Fruit fly (Drosophila melanogaster) whole organism, embryonic: ENCODE results near the gene CG7695.

ENCODE experiments used
- Atf3 ChIP-seq: fragments of 200-800 bp; sonication (Bioruptor generic); optimal IDR thresholded peaks from 3 replicates; lab custom pipeline; 2016; ENCODE audit warnings: missing biosample characterization, missing genetic modification characterization
- Bgb ChIP-seq: fragments of 200-800 bp; sonication (Bioruptor generic); IDR thresholded peaks from 2 replicates; pipeline ENCODE4 v1.3.6; 2022; ENCODE audit warnings: missing biosample characterization, missing genetic modification characterization; ENCODE audit not compliant: partially characterized antibody
- CG13123 ChIP-seq: fragments of 200-800 bp; sonication (Bioruptor generic); optimal IDR thresholded peaks from 2 replicates; lab custom pipeline; 2016; ENCODE audit warnings: missing biosample characterization, missing genetic modification characterization
- CG13424 ChIP-seq: fragments of 200-800 bp; sonication (Bioruptor generic); optimal IDR thresholded peaks from 2 replicates; lab custom pipeline; 2019; ENCODE audit warnings: missing biosample characterization, mild to moderate bottlenecking, missing genetic modification characterization, moderate library complexity
- CG15073 ChIP-seq: fragments of 200-800 bp; sonication (Bioruptor generic); optimal IDR thresholded peaks from 2 replicates; lab custom pipeline; 2016; ENCODE audit warnings: missing biosample characterization, missing genetic modification characterization
- CG15514 ChIP-seq: fragments of 200-800 bp; sonication (Bioruptor generic); optimal IDR thresholded peaks from 3 replicates; lab custom pipeline; 2017; ENCODE audit warnings: missing biosample characterization, missing genetic modification characterization, mild to moderate bottlenecking, moderate library complexity, missing genetic modification reagents
- CG17385 ChIP-seq: fragments of 200-800 bp; sonication (Bioruptor generic); optimal IDR thresholded peaks from 3 replicates; lab custom pipeline; 2018; ENCODE audit warnings: missing biosample characterization, mild to moderate bottlenecking, missing genetic modification characterization
- CG17802 ChIP-seq: fragments of 200-800 bp; sonication (Bioruptor generic); optimal IDR thresholded peaks from 2 replicates; lab custom pipeline; 2018; ENCODE audit warnings: missing biosample characterization, mild to moderate bottlenecking, missing genetic modification characterization, moderate library complexity
- CG1792 ChIP-seq: fragments of 200-800 bp; sonication (Bioruptor generic); optimal IDR thresholded peaks from 2 replicates; lab custom pipeline; 2016; ENCODE audit warnings: missing biosample characterization, missing genetic modification characterization
- CG30403 ChIP-seq: fragments of 200-800 bp; sonication (Bioruptor generic); optimal IDR thresholded peaks from 3 replicates; lab custom pipeline; 2016; ENCODE audit warnings: missing biosample characterization, missing genetic modification characterization
- CG31388 ChIP-seq: fragments of 200-800 bp; sonication (Bioruptor generic); optimal IDR thresholded peaks from 2 replicates; lab custom pipeline; 2016; ENCODE audit warnings: missing biosample characterization, missing genetic modification characterization
- CG32767 ChIP-seq: fragments of 200-800 bp; sonication (Bioruptor generic); IDR thresholded peaks from 2 replicates; pipeline ENCODE4 v1.3.6; 2022; ENCODE audit warnings: missing biosample characterization, missing genetic modification characterization
- CG32772 ChIP-seq: fragments of 200-800 bp; sonication (Bioruptor generic); IDR thresholded peaks from 2 replicates; pipeline ENCODE4 v1.3.6; 2022; ENCODE audit warnings: missing biosample characterization, missing genetic modification characterization
- CG34422 ChIP-seq: fragments of 200-800 bp; sonication (Bioruptor generic); IDR thresholded peaks from 3 replicates; pipeline ENCODE4 v1.3.6; 2022; ENCODE audit warnings: missing biosample characterization, missing genetic modification characterization
- CG3847 ChIP-seq: fragments of 200-800 bp; sonication (Bioruptor generic); IDR thresholded peaks from 2 replicates; pipeline ENCODE4 v1.3.6; 2022; ENCODE audit warnings: missing biosample characterization, missing genetic modification characterization
- CG6689 ChIP-seq: fragments of 200-800 bp; sonication (Bioruptor generic); IDR thresholded peaks from 2 replicates; pipeline ENCODE4 v1.3.6; 2022; ENCODE audit warnings: missing biosample characterization, missing genetic modification characterization
- CG7786 ChIP-seq: fragments of 200-800 bp; sonication (Bioruptor generic); optimal IDR thresholded peaks from 2 replicates; lab custom pipeline; 2016; ENCODE audit warnings: missing biosample characterization, missing genetic modification characterization
- CG9437 ChIP-seq: fragments of 200-800 bp; sonication (Bioruptor generic); optimal IDR thresholded peaks from 2 replicates; lab custom pipeline; 2018; ENCODE audit warnings: missing biosample characterization, mild to moderate bottlenecking, missing genetic modification characterization
- CTCF ChIP-seq: fragments of 200-800 bp; sonication (Bioruptor generic); optimal IDR thresholded peaks from 2 replicates; lab custom pipeline; 2017; ENCODE audit warnings: missing biosample characterization, mild to moderate bottlenecking, missing genetic modification characterization, moderate library complexity
- Dbx ChIP-seq: fragments of 200-800 bp; sonication (Bioruptor generic); IDR thresholded peaks from 3 replicates; pipeline ENCODE4 v1.3.6; 2022; ENCODE audit warnings: missing biosample characterization, missing genetic modification characterization
- Dip3 ChIP-seq: fragments of 200-800 bp; sonication (Bioruptor generic); optimal IDR thresholded peaks from 3 replicates; lab custom pipeline; 2016; ENCODE audit warnings: missing biosample characterization, missing genetic modification characterization
- Fer2 ChIP-seq: fragments of 200-800 bp; sonication (Bioruptor generic); optimal IDR thresholded peaks from 2 replicates; lab custom pipeline; 2018; ENCODE audit warnings: missing biosample characterization, mild to moderate bottlenecking, missing genetic modification characterization, moderate library complexity
- Gsc ChIP-seq: fragments of 200-800 bp; sonication (Bioruptor generic); IDR thresholded peaks from 2 replicates; pipeline ENCODE4 v1.3.6; 2022; ENCODE audit warnings: missing biosample characterization, missing genetic modification characterization
- HLH54F ChIP-seq: fragments of 200-800 bp; sonication (Bioruptor generic); optimal IDR thresholded peaks from 3 replicates; lab custom pipeline; 2016; ENCODE audit warnings: missing biosample characterization, missing genetic modification characterization
- Hsf ChIP-seq: fragments of 200-800 bp; sonication (Bioruptor generic); optimal IDR thresholded peaks from 3 replicates; lab custom pipeline; 2016; ENCODE audit warnings: missing biosample characterization, missing genetic modification characterization
- Poxn ChIP-seq: fragments of 200-800 bp; sonication (Bioruptor generic); IDR thresholded peaks from 2 replicates; pipeline ENCODE4 v1.3.6; 2022; ENCODE audit warnings: missing biosample characterization, missing genetic modification characterization
- Rfx ChIP-seq: fragments of 200-800 bp; sonication (Bioruptor generic); IDR thresholded peaks from 2 replicates; pipeline ENCODE4 v1.3.6; 2022; ENCODE audit warnings: missing biosample characterization, missing genetic modification characterization
- Rx ChIP-seq: fragments of 200-800 bp; sonication (Bioruptor generic); IDR thresholded peaks from 2 replicates; pipeline ENCODE4 v1.3.6; 2022; ENCODE audit warnings: missing biosample characterization, missing genetic modification characterization
- Scr ChIP-seq: fragments of 200-800 bp; sonication (Bioruptor generic); IDR thresholded peaks from 2 replicates; pipeline ENCODE4 v1.3.6; 2022; ENCODE audit warnings: missing biosample characterization, missing genetic modification characterization; ENCODE audit not compliant: partially characterized antibody
- Xrp1 ChIP-seq: fragments of 200-800 bp; sonication (Bioruptor generic); IDR thresholded peaks from 2 replicates; pipeline ENCODE4 v1.3.6; 2022; ENCODE audit warnings: missing biosample characterization, missing genetic modification characterization
- ac ChIP-seq: fragments of 200-800 bp; sonication (Bioruptor generic); optimal IDR thresholded peaks from 3 replicates; lab custom pipeline; 2017; ENCODE audit warnings: missing biosample characterization, mild to moderate bottlenecking, missing genetic modification characterization
- ash1 ChIP-seq: fragments of 200-800 bp; sonication (Bioruptor generic); optimal IDR thresholded peaks from 2 replicates; lab custom pipeline; 2018; ENCODE audit warnings: missing biosample characterization, mild to moderate bottlenecking, missing genetic modification characterization
- ato ChIP-seq: fragments of 200-800 bp; sonication (Bioruptor generic); IDR thresholded peaks from 2 replicates; pipeline ENCODE4 v1.3.6; 2022; ENCODE audit warnings: missing biosample characterization, missing genetic modification characterization; ENCODE audit not compliant: partially characterized antibody
- bbx ChIP-seq: fragments of 200-800 bp; sonication (Bioruptor generic); IDR thresholded peaks from 2 replicates; pipeline ENCODE4 v1.3.6; 2022; ENCODE audit warnings: missing biosample characterization, missing genetic modification characterization; ENCODE audit not compliant: partially characterized antibody
- bowl ChIP-seq: fragments of 200-800 bp; sonication (Bioruptor generic); IDR thresholded peaks from 2 replicates; pipeline ENCODE4 v1.3.6; 2022; ENCODE audit warnings: missing biosample characterization, missing genetic modification characterization
- cas ChIP-seq: fragments of 200-800 bp; sonication (Bioruptor generic); IDR thresholded peaks from 2 replicates; pipeline ENCODE4 v1.3.6; 2022; ENCODE audit warnings: missing biosample characterization, missing genetic modification characterization
- croc ChIP-seq: fragments of 200-800 bp; sonication (Bioruptor generic); conservative IDR thresholded peaks from 3 replicates; pipeline ENCODE4 v1.3.6; 2022; ENCODE audit warnings: missing biosample characterization, missing genetic modification characterization
- crol ChIP-seq: fragments of 200-800 bp; sonication (Bioruptor generic); IDR thresholded peaks from 2 replicates; pipeline ENCODE4 v1.3.6; 2022; ENCODE audit warnings: missing biosample characterization, missing genetic modification characterization
- dmrt99B ChIP-seq: fragments of 200-800 bp; sonication (Bioruptor generic); optimal IDR thresholded peaks from 2 replicates; lab custom pipeline; 2018; ENCODE audit warnings: missing biosample characterization, mild to moderate bottlenecking, missing genetic modification characterization, moderate library complexity
- en ChIP-seq: fragments of 200-800 bp; sonication (Bioruptor generic); optimal IDR thresholded peaks from 2 replicates; lab custom pipeline; 2016; ENCODE audit warnings: missing biosample characterization, missing genetic modification characterization
- gcm2 ChIP-seq: fragments of 200-800 bp; sonication (Bioruptor generic); optimal IDR thresholded peaks from 2 replicates; lab custom pipeline; 2016; ENCODE audit warnings: missing biosample characterization, missing genetic modification characterization
- oc ChIP-seq: fragments of 200-800 bp; sonication (Bioruptor generic); optimal IDR thresholded peaks from 2 replicates; lab custom pipeline; 2018; ENCODE audit warnings: missing biosample characterization, mild to moderate bottlenecking, missing genetic modification characterization, moderate library complexity
- odd ChIP-seq: fragments of 200-800 bp; sonication (Bioruptor generic); optimal IDR thresholded peaks from 2 replicates; lab custom pipeline; 2017; ENCODE audit warnings: missing biosample characterization, mild to moderate bottlenecking, missing genetic modification characterization
- p53 ChIP-seq: fragments of 200-800 bp; sonication (Bioruptor generic); optimal IDR thresholded peaks from 2 replicates; lab custom pipeline; 2016; ENCODE audit warnings: missing biosample characterization, missing genetic modification characterization
- ranshi ChIP-seq: fragments of 200-800 bp; sonication (Bioruptor generic); IDR thresholded peaks from 2 replicates; pipeline ENCODE4 v1.3.6; 2022; ENCODE audit warnings: missing biosample characterization, missing genetic modification characterization
- rib ChIP-seq: fragments of 200-800 bp; sonication (Bioruptor generic); IDR thresholded peaks from 2 replicates; pipeline ENCODE4 v1.3.6; 2022; ENCODE audit warnings: missing biosample characterization, missing genetic modification characterization
- sna ChIP-seq: fragments of 200-800 bp; sonication (Bioruptor generic); IDR thresholded peaks from 2 replicates; pipeline ENCODE4 v1.3.6; 2022; ENCODE audit warnings: missing biosample characterization, missing genetic modification characterization; ENCODE audit not compliant: partially characterized antibody
- tll ChIP-seq, 2 experiments: fragments of 200-800 bp in 1 of 2; fragments of >200 bp in 1 of 2; sonication (Bioruptor generic) in 1 of 2; optimal IDR thresholded peaks; 2 replicates each; lab custom pipeline; 2017 to 2019; ENCODE audit warnings: missing biosample characterization in 2 of 2, missing genetic modification characterization in 2 of 2, mild to moderate bottlenecking in 1 of 2, moderate library complexity in 1 of 2
- usp ChIP-seq: fragments of >200 bp; optimal IDR thresholded peaks from 2 replicates; lab custom pipeline; 2017; ENCODE audit warnings: missing biosample characterization, missing genetic modification characterization
- vvl ChIP-seq: fragments of 200-800 bp; sonication (Bioruptor generic); IDR thresholded peaks from 2 replicates; pipeline ENCODE4 v1.3.6; 2022; ENCODE audit warnings: missing biosample characterization, missing genetic modification characterization
- z ChIP-seq: fragments of 200-800 bp; sonication (Bioruptor generic); IDR thresholded peaks from 3 replicates; pipeline ENCODE4 v1.3.6; 2022; ENCODE audit warnings: missing biosample characterization, missing genetic modification characterization

Gene CG7695

DNA sequence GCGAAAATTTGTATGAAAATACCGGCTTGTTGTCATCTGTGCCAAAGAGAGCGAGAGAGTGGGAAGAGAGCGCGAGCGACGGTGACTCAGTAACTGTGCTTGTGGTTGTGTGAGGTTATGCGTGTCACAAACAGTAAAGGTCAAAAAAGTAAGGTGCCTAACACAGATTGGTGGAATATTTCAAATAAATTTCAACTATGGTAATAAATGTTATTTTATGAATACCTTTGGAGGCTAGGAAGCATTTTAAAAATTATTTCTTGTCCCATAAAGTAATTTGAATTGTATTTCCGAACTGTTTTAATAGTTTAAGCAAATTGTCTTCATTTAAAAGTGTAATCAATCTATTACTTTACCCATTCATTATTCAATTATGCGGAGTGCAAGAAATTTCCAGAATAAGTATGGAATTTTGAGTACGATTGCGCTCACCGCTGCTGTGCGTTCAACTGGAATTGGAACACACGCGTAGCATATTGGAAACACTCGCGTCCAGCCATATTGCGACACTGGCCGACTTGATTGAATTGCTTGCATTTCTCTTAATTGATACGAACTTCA, 43.5 kb downstream of the CG7695 start (continued):
- TF ChIP-seq rib, result peak; percentile 73; the same call in 1 of the 2 replicates
- peak; percentile 1 for TF ChIP-seq tll (GFP tag; optimal IDR thresholded peaks at IDR 0.05; lab: Kevin White, UChicago)
- TF ChIP-seq ranshi (GFP tag; lab: Robert Waterston, UW), result peak; percentile 80
- no peak for TF ChIP-seq Bgb (GFP tag; lab: Robert Waterston, UW)
- TF ChIP-seq CG1792 (GFP tag; lab: Kevin White, UChicago), result peak; percentile 86
- peak; percentile 63 for TF ChIP-seq CTCF (GFP tag; lab: Kevin White, UChicago)
- TF ChIP-seq bowl (GFP tag; lab: Robert Waterston, UW), result peak; percentile 68; the same call in 1 of the 2 replicates
- peak; percentile 93 for TF ChIP-seq CG7786
- TF ChIP-seq CG9437 (GFP tag; lab: Kevin White, UChicago), result peak; percentile 94
- TF ChIP-seq Dbx (GFP tag; lab: Robert Waterston, UW), result peak; percentile 93
- TF ChIP-seq cas (GFP tag; lab: Robert Waterston, UW), result peak; percentile 76; the same call in 1 of the 2 replicates
- peak; percentile 85 for TF ChIP-seq CG32772 (GFP tag; lab: Robert Waterston, UW)
- TF ChIP-seq dmrt99B (tag; lab: Kevin White, UChicago), result peak; percentile 95
- peak; percentile 89 for TF ChIP-seq CG32767 (GFP tag; lab: Robert Waterston, UW)
- TF ChIP-seq bbx (GFP tag; lab: Robert Waterston, UW), result no peak
- TF ChIP-seq Atf3 (GFP tag; lab: Kevin White, UChicago), result peak; percentile 93
- no peak for TF ChIP-seq ato (GFP tag; lab: Robert Waterston, UW)
- TF ChIP-seq CG34422, result peak; percentile 86
- peak; percentile 67 for TF ChIP-seq Poxn (GFP tag; lab: Robert Waterston, UW)
- peak; percentile 84 for TF ChIP-seq Rx (GFP tag; lab: Robert Waterston, UW)
- TF ChIP-seq CG13424 (tag; lab: Kevin White, UChicago), result peak; percentile 96
- peak; percentile 98 for TF ChIP-seq CG15073 (GFP tag; lab: Kevin White, UChicago)
- peak; percentile 89 for TF ChIP-seq oc (tag; lab: Kevin White, UChicago)
- peak; percentile 83 for TF ChIP-seq CG15514 (GFP tag; lab: Kevin White, UChicago)
- peak; percentile 95 for TF ChIP-seq CG6689 (GFP tag; lab: Robert Waterston, UW)
- no peak for TF ChIP-seq ash1 (GFP tag; lab: Kevin White, UChicago)
- TF ChIP-seq en, result peak; percentile 90
- TF ChIP-seq sna (GFP tag; lab: Robert Waterston, UW), result no peak
- TF ChIP-seq croc (GFP tag; lab: Robert Waterston, UW), result peak; percentile 89
- TF ChIP-seq CG30403, result peak; percentile 97
- peak; percentile 94 for TF ChIP-seq odd (GFP tag; lab: Kevin White, UChicago)
- TF ChIP-seq CG31388 (GFP tag; lab: Kevin White, UChicago), result peak; percentile 79
- TF ChIP-seq Rfx (GFP tag; lab: Robert Waterston, UW), result peak; percentile 92
- TF ChIP-seq CG17802 (tag; lab: Kevin White, UChicago), result peak; percentile 43
- TF ChIP-seq Hsf, result peak; percentile 96
- TF ChIP-seq usp (GFP tag; lab: Kevin White, UChicago), result no peak
- peak; percentile 93 for TF ChIP-seq CG17385
- TF ChIP-seq Gsc (GFP tag; lab: Robert Waterston, UW), result peak; percentile 65
- peak; percentile 86 for TF ChIP-seq gcm2 (GFP tag; lab: Kevin White, UChicago)
- TF ChIP-seq Scr (GFP tag; lab: Robert Waterston, UW), result no peak; the same call in 1 of the 2 replicates
- peak; percentile 94 for TF ChIP-seq CG3847
- peak; percentile 85 for TF ChIP-seq Fer2 (tag; lab: Kevin White, UChicago)
- peak; percentile 94 for TF ChIP-seq HLH54F
- peak; percentile 90 for TF ChIP-seq vvl
- peak; percentile 92 for TF ChIP-seq Xrp1 (GFP tag; lab: Robert Waterston, UW)
- TF ChIP-seq p53 (GFP tag; lab: Kevin White, UChicago), result peak; percentile 54
- peak; percentile 78 for TF ChIP-seq CG13123 (GFP tag; lab: Kevin White, UChicago)
- TF ChIP-seq ac (GFP tag; lab: Kevin White, UChicago), result peak; percentile 67
- TF ChIP-seq z (GFP tag; lab: Robert Waterston, UW), result no peak; the same call in 2 of the 3 replicates
- peak; percentile 95 for TF ChIP-seq Dip3 (GFP tag; lab: Kevin White, UChicago)
- no peak for TF ChIP-seq crol
